Worm (Caenorhabditis elegans): ENCODE data around the gene dnj-9.
"Not testable (repeated sequence)": the region's sequence is repeated elsewhere in the genome, so short reads cannot be mapped to it uniquely, and the experiment has no call there.

DNA sequence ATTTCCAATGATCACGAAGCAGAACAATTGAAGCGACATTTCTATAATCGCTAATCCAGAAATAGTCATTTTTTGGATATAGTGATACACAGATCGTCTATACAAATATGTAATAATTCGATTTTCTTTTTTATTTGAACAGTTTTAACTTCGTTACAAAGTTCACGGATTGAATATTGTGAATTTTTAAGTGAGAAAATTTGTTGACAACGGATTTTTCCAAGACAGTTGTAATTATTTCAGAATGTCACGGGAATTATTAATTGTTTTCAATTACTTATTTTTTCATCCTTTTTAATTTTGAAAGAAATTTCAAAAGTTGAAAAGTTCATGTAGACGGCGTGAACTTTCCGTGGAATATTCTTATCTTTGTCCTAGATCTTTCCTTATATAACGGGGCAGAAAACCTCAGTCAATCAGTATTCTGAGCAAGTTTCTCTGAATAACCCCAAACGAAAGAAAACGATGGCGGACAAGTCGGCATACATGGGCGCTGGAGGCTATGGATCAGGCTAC lies 9.7 kb upstream of the dnj-9 start, which contains the start of the genes T23B7.2 and nspd-4:
- not testable (repeated sequence) for TF ChIP-seq madf-5 (GFP tag; IDR thresholded peaks at IDR 0.05); T26A8.4 (GFP tag; IDR thresholded peaks at IDR 0.05); snpc-4 (tag; optimal IDR thresholded peaks at IDR 0.05); F37D6.2 (tag; optimal IDR thresholded peaks at IDR 0.05); ztf-11 (tag; optimal IDR thresholded peaks at IDR 0.05); lin-38 (GFP tag; IDR thresholded peaks at IDR 0.05); dpl-1 (GFP tag; optimal IDR thresholded peaks at IDR 0.05); hlh-30 (tag; optimal IDR thresholded peaks at IDR 0.05; ENCODE audit: insufficient read depth); mep-1 (tag; optimal IDR thresholded peaks at IDR 0.05); unc-62 (GFP tag; optimal IDR thresholded peaks at IDR 0.05 in 1 of 2); unc-62 (tag; optimal IDR thresholded peaks at IDR 0.05)
